Fruit fly (Drosophila melanogaster): ENCODE measurements around the gene Osi20.

The Osi20 gene

DNA sequence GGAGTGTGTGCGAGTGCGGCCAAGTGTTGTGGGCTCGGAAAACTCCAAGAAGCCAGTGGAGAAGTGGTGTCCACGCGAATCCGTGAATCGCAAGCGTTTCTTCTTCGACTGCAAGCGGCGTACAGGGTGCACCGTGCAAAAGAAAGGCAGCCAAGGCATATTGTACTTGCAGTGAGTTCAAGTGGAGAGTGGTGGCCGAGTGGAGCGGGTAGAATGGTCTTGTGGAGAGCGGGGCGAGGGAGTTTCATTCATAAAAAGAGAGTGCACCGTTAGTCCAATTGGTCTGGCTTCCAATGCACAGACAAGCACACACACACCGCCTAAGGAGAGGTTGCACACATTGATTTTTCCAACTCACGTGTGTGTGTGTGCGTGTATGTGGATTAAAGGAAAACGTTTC lies 11.3 kb downstream of the Osi20 start (continued):
- TF ChIP-seq CG6808 (GFP tag; optimal IDR thresholded peaks at IDR 0.05) (no peak), CG11294 (GFP tag; IDR thresholded peaks at IDR 0.05) (no peak), spab (GFP tag; optimal IDR thresholded peaks at IDR 0.05) (no peak), fkh (GFP tag; optimal IDR thresholded peaks at IDR 0.05) (no peak), CG10631 (GFP tag; optimal IDR thresholded peaks at IDR 0.05) (no peak), salr (GFP tag; optimal IDR thresholded peaks at IDR 0.05) (peak in 1 of 2 experiments; percentile 8), vri (GFP tag; optimal IDR thresholded peaks at IDR 0.05) (no peak), CG1621 (tag; optimal IDR thresholded peaks at IDR 0.05) (peak; percentile 37), fd59A (GFP tag; optimal IDR thresholded peaks at IDR 0.05) (no peak), Lpt (GFP tag; optimal IDR thresholded peaks at IDR 0.05) (peak; percentile 29), CG4318 (GFP tag; optimal IDR thresholded peaks at IDR 0.05) (no peak), CG8119 (GFP tag; IDR thresholded peaks at IDR 0.05) (0 out of 3 replicates have a peak, but pooled peaks have one; percentile 36), Gug (GFP tag; IDR thresholded peaks at IDR 0.05) (no peak), lz (GFP tag; optimal IDR thresholded peaks at IDR 0.05) (no peak), CG6276 (GFP tag; optimal IDR thresholded peaks at IDR 0.05) (no peak), CG9139 (GFP tag; optimal IDR thresholded peaks at IDR 0.05) (peak; percentile 32), achi (GFP tag; optimal IDR thresholded peaks at IDR 0.05) (no peak)

DNA sequence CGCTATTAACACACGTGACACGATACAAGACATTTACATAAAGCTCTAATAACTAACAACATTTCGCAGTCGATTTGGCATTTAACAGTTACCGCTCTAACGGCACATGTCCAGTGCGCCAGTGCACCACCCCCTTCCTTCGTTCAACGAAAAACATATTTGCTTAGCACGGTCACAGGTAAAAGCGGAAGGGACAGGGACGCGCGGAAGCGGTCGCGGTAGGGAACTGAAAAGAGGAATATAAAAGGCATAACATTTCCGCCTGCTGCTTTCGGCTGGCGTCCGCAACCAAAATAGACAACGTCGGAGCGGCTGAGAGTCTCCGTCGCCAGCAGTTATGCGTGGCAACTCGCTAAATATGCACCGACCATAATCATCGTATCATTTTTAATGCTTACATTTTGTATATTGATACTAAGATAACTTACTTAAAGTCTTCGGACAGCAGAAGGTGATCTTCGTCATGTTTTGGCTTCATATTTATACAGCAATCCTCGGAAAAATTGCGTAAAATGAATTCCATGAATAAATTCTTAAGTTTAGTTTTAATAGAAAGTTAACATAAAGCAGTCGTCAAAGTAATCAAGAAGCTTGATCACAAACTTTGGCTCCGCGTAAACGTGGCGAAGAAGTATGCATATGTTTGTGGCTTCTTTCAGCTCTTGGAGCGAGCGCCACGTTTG lies 11.9 kb downstream of the Osi20 start:
- TF ChIP-seq spab (GFP tag; optimal IDR thresholded peaks at IDR 0.05) (no peak), OdsH (GFP tag; optimal IDR thresholded peaks at IDR 0.05) (peak; percentile 52), Gug (GFP tag; IDR thresholded peaks at IDR 0.05) (0 out of 2 replicates have a peak, but pooled peaks have one; percentile 26), CG34406 (GFP tag; optimal IDR thresholded peaks at IDR 0.05) (no peak), pdm3 (GFP tag; optimal IDR thresholded peaks at IDR 0.05) (peak; percentile 47), CG8119 (GFP tag; IDR thresholded peaks at IDR 0.05) (peak; percentile 69), CG9139 (GFP tag; optimal IDR thresholded peaks at IDR 0.05) (no peak), acj6 (GFP tag; optimal IDR thresholded peaks at IDR 0.05) (peak; percentile 49), CG11294 (GFP tag; IDR thresholded peaks at IDR 0.05) (no peak), Met (GFP tag; optimal IDR thresholded peaks at IDR 0.05) (no peak), Ets96B (tag; optimal IDR thresholded peaks at IDR 0.05) (peak; percentile 17), CG8319 (GFP tag; optimal IDR thresholded peaks at IDR 0.05) (no peak), CG16779 (tag; optimal IDR thresholded peaks at IDR 0.05) (peak; percentile 5), lz (GFP tag; optimal IDR thresholded peaks at IDR 0.05) (no peak), CG3919 (GFP tag; optimal IDR thresholded peaks at IDR 0.05) (peak; percentile 24), CG4318 (GFP tag; optimal IDR thresholded peaks at IDR 0.05) (peak; percentile 45), CG32006 (GFP tag; optimal IDR thresholded peaks at IDR 0.05) (peak; percentile 77), esn (GFP tag; optimal IDR thresholded peaks at IDR 0.05) (peak; percentile 31), Sox102F (GFP tag; optimal IDR thresholded peaks at IDR 0.05) (peak; percentile 15), CG10631 (GFP tag; optimal IDR thresholded peaks at IDR 0.05) (peak; percentile 14), CG11762 (GFP tag; optimal IDR thresholded peaks at IDR 0.05; ENCODE audit: insufficient read depth) (no peak), Eip78C (GFP tag) (peak; percentile 79), CG10669 (GFP tag; optimal IDR thresholded peaks at IDR 0.05) (peak; percentile 39), Sox15 (GFP tag; optimal IDR thresholded peaks at IDR 0.05) (no peak), svp (GFP tag) (no peak), achi (GFP tag; optimal IDR thresholded peaks at IDR 0.05) (peak; percentile 39), Hr38 (GFP tag; optimal IDR thresholded peaks at IDR 0.05) (no peak), ss (GFP tag; optimal IDR thresholded peaks at IDR 0.05) (no peak), Eip93F (GFP tag; optimal IDR thresholded peaks at IDR 0.05) (no peak), Sox14 (GFP tag; optimal IDR thresholded peaks at IDR 0.05) (peak; percentile 34), net (GFP tag; optimal IDR thresholded peaks at IDR 0.05) (peak; percentile 31), CG6854 (GFP tag; optimal IDR thresholded peaks at IDR 0.05) (no peak), topi (GFP tag; optimal IDR thresholded peaks at IDR 0.05) (no peak), Blimp-1 (GFP tag; optimal IDR thresholded peaks at IDR 0.05) (no peak), CG31627 (GFP tag; optimal IDR thresholded peaks at IDR 0.05) (no peak), vri (GFP tag; optimal IDR thresholded peaks at IDR 0.05) (no peak), CG6163 (GFP tag; IDR thresholded peaks at IDR 0.05) (0 out of 3 replicates have a peak, but pooled peaks have one; percentile 41), CG7368 (GFP tag; optimal IDR thresholded peaks at IDR 0.05) (no peak), CG8632 (GFP tag; optimal IDR thresholded peaks at IDR 0.05) (no peak), Eip75B (GFP tag; optimal IDR thresholded peaks at IDR 0.05) (peak; percentile 4), CG6276 (GFP tag; optimal IDR thresholded peaks at IDR 0.05) (peak; percentile 64)

Measured in whole organism, prepupa.